Worm (Caenorhabditis elegans) whole organism, L3 larva: ENCODE data around the gene C02E7.8.

Source experiments
- mdl-1 ChIP-seq: fragments of 150-350 bp; optimal IDR thresholded peaks from 2 replicates; lab custom pipeline; 2014; ENCODE audit warnings: missing biosample characterization, missing genetic modification characterization
- nhr-43 ChIP-seq: sonication (generic microtip); optimal IDR thresholded peaks from 2 replicates; lab custom pipeline; 2016; ENCODE audit warnings: mild to moderate bottlenecking, missing genetic modification characterization, missing compliant biosample characterization; ENCODE audit not compliant: poor library complexity, severe bottlenecking
- pqm-1 ChIP-seq: fragments of 150-350 bp; optimal IDR thresholded peaks from 2 replicates; lab custom pipeline; 2017; ENCODE audit warnings: missing biosample characterization, missing genetic modification characterization, inconsistent platforms
- sea-2 ChIP-seq: fragments of 150-350 bp; sonication (generic microtip); optimal IDR thresholded peaks from 4 replicates; lab custom pipeline; 2014; ENCODE audit warnings: missing biosample characterization, missing genetic modification reagents, missing genetic modification characterization
- skn-1 ChIP-seq: fragments of 150-350 bp; optimal IDR thresholded peaks from 2 replicates; lab custom pipeline; 2014; ENCODE audit warnings: missing biosample characterization, missing genetic modification characterization
- unc-62 ChIP-seq: fragments of 150-350 bp; sonication (generic microtip); optimal IDR thresholded peaks from 4 replicates; lab custom pipeline; 2014; ENCODE audit warnings: missing biosample characterization, missing genetic modification reagents, missing genetic modification characterization
- ztf-11 ChIP-seq: fragments of 150-350 bp; optimal IDR thresholded peaks from 2 replicates; lab custom pipeline; 2014; ENCODE audit warnings: missing biosample characterization, missing genetic modification characterization
- ztf-4 ChIP-seq: fragments of 150-350 bp; optimal IDR thresholded peaks from 2 replicates; lab custom pipeline; 2014; ENCODE audit warnings: missing biosample characterization, missing genetic modification characterization

DNA sequence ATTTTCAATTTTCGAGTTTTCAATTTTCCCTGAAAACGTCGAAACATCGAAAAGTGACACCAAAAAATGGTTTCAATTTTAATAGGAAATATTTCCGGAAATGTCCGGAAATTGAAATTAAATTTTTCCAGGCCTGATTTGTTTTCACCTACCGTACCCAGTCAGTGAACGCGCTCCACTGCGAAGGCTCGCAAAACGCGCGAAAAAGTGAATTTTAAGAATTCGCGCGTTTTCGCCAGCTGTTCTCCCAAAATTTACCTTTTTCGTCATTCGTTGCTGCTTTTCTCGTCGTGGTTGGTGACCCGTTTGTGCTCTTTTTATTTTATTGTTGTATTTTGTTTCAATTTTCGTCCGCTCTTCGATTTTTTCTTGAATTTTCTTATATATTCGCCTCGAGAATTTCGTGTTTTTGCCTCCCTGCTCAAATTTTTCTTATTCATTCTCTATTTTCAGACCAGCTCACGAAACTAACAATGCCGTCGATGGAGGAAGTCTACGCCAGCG, 30.6 kb downstream of the C02E7.8 start, which contains the start of gene T19H12.2:
- TF ChIP-seq mdl-1: no peak
- no peak for TF ChIP-seq ztf-4 (tag; lab: Kevin White, UChicago)
- no peak for TF ChIP-seq sea-2 (GFP tag; lab: Kevin White, UChicago)
- TF ChIP-seq ztf-11: no peak
- TF ChIP-seq nhr-43 (tag; lab: Kevin White, UChicago): no peak
- no peak for TF ChIP-seq skn-1 (tag; lab: Kevin White, UChicago)
- TF ChIP-seq unc-62 (GFP tag; lab: Kevin White, UChicago): no peak
- TF ChIP-seq pqm-1: no peak
